Worm (Caenorhabditis elegans): ENCODE results near the gene eol-1.

eol-1 gene

DNA sequence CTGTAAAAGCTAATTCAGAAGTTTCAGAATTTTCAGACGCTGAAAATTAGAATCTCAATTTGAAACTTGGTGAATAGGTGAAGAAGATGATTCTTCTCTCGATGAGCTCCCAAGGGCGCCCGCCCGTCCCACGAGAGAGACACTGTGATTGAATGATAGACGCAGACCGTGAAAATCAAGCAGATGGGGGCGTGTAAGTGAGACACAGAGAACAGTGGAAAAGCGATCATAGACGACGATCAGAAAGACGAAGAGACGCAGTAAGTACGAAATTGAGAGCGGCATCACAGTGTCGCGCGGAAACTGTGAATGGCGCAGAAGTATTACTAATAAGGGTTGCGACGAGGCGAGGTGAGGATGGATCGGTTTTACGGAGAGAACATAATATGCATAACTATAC lies 21.7 kb upstream of the eol-1 start:
- TF ChIP-seq ceh-16 (tag; optimal IDR thresholded peaks at IDR 0.05) (no peak), pha-4 (tag; optimal IDR thresholded peaks at IDR 0.05) (peak; percentile 43), pqm-1 (tag; optimal IDR thresholded peaks at IDR 0.05) (peak; percentile 21), nhr-25 (tag; optimal IDR thresholded peaks at IDR 0.05) (peak; percentile 35)

DNA sequence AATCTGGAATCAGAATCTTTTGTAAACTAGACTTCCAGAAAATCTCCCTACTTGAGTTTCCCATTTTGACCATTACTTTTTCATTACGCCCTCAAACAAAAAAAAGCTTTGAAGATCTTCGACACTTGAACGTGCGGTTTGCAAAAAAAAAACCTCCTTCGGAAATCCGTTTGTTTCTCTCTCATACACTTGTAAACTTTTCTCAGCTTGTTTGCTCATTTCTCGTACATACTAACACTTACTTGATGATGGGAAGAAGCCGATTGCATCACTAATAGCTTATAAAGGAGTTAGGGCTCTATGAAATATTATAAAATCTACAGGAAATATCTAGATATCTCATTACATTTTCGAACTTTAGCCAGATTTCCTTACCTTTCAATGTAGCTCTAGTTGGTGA lies 21.2 kb upstream of the eol-1 start:
- TF ChIP-seq daf-12 (tag; optimal IDR thresholded peaks at IDR 0.05) (no peak), nhr-237 (tag; optimal IDR thresholded peaks at IDR 0.05) (no peak), fkh-2 (tag; optimal IDR thresholded peaks at IDR 0.05) (no peak)

ce11 chrV:13993478-13993877 lies 12.8 kb upstream of the eol-1 start:
- TF ChIP-seq nhr-77 (tag; optimal IDR thresholded peaks at IDR 0.05) (no peak), mdl-1 (tag; optimal IDR thresholded peaks at IDR 0.05) (no peak), eor-1 (tag; optimal IDR thresholded peaks at IDR 0.05) (no peak), ceh-9 (tag; optimal IDR thresholded peaks at IDR 0.05) (no peak), ZK546.5 (tag; optimal IDR thresholded peaks at IDR 0.05) (no peak), nhr-28 (tag; optimal IDR thresholded peaks at IDR 0.05) (no peak), ama-1 (optimal IDR thresholded peaks at IDR 0.05) (no peak), zag-1 (tag; optimal IDR thresholded peaks at IDR 0.05) (no peak)

ce11 chrV:13992485-13992884 lies 11.8 kb upstream of the eol-1 start, which contains the start of gene droe-4:
droe-4 (plus strand) TSS chrV:13992656.
- TF ChIP-seq pqm-1 (tag; optimal IDR thresholded peaks at IDR 0.05) (no peak), skn-1 (tag; optimal IDR thresholded peaks at IDR 0.05) (no peak), nhr-237 (tag; optimal IDR thresholded peaks at IDR 0.05) (no peak), snpc-4 (tag; optimal IDR thresholded peaks at IDR 0.05) (no peak)

DNA sequence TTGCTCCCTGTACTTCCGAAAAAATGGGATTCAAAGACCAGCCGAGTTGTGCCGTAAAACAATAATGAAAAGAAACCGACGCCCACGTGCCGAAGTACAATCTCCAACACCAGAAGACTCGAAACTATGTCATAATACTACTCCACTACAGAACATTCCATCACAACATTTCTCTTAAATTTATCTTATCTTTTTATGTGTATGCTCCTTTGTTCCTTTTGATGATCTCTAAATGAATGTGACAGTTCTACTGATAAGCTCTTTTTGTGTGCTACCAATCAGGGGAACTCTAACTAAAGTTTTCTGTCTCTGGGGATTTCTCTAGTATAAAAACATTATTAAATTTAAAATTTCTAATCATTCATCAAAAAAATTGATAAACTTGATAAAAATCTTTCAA lies 6.1 kb upstream of the eol-1 start:
- TF ChIP-seq pqm-1 (tag; optimal IDR thresholded peaks at IDR 0.05): peak; percentile 47
- TF ChIP-seq mdl-1 (tag; optimal IDR thresholded peaks at IDR 0.05): no peak
- no peak for TF ChIP-seq ZK546.5 (tag; optimal IDR thresholded peaks at IDR 0.05)
- no peak for TF ChIP-seq nhr-11 (tag; optimal IDR thresholded peaks at IDR 0.05)
- peak; percentile 96 for TF ChIP-seq elt-2 (tag; optimal IDR thresholded peaks at IDR 0.05)
- peak; percentile 30 for TF ChIP-seq jun-1 (tag; optimal IDR thresholded peaks at IDR 0.05)
- TF ChIP-seq lsy-12 (tag; optimal IDR thresholded peaks at IDR 0.05): peak; percentile 45
- TF ChIP-seq egl-5 (tag; optimal IDR thresholded peaks at IDR 0.05): no peak
- TF ChIP-seq nfya-1 (tag; optimal IDR thresholded peaks at IDR 0.05; ENCODE audit: insufficient read depth): peak; percentile 37
- TF ChIP-seq pha-4 (tag; optimal IDR thresholded peaks at IDR 0.05): peak; percentile 41

DNA sequence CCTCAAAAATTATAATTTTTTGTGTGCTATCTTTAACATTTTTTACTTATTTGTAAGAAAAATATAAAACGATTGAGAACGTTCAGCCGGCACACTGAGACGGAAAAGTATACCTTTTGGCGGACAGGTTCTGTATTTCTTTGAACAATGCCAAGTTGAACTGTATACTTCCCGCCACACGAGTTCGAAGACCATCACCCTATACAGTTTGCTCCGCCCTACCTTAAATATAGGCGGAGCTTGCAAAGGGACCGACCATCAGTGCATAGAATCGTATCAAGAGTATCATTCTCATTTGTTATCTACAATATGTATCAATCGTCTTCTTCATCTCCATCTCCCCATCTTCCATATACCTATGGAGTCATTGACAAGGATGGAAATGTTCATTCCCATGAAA lies 4.1 kb upstream of the eol-1 start, which contains the start of gene end-1:
TSS of gene end-1 (plus strand) at position 301 of the 400 bp plus-strand sequence.
- TF ChIP-seq snpc-4 (tag; optimal IDR thresholded peaks at IDR 0.05) (no peak), nhr-23 (tag; optimal IDR thresholded peaks at IDR 0.05) (no peak), skn-1 (tag; optimal IDR thresholded peaks at IDR 0.05) (no peak), ceh-82 (tag; optimal IDR thresholded peaks at IDR 0.05) (no peak), nhr-12 (tag; optimal IDR thresholded peaks at IDR 0.05) (no peak), daf-12 (tag; optimal IDR thresholded peaks at IDR 0.05) (no peak), ztf-11 (tag; optimal IDR thresholded peaks at IDR 0.05) (no peak), lin-39 (tag; optimal IDR thresholded peaks at IDR 0.05) (no peak), ceh-9 (tag; optimal IDR thresholded peaks at IDR 0.05) (no peak), ceh-28 (tag; optimal IDR thresholded peaks at IDR 0.05) (no peak), elt-3 (tag; optimal IDR thresholded peaks at IDR 0.05) (no peak)

DNA sequence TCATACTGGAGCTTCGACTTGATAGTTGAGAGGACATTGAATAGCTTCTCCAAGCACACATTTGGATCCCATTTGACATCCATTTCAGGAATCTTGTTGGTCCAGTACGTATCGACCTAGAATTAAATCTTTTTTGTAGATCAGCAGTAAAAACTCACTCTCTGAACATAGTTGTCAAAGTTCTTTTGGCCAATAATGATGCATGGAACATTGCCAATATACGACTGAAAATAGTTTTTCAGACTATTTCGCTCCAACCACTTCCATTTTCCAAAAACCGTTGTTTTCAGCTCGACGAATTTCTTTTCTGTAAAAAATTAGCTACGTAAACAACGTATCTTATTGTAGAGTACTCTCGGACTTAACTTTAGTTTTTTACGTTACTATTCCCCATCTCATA lies 970 bp upstream of the eol-1 start:
- TF ChIP-seq unc-39 (tag; optimal IDR thresholded peaks at IDR 0.05): no peak
- no peak for TF ChIP-seq ceh-16 (tag; optimal IDR thresholded peaks at IDR 0.05)
- no peak for TF ChIP-seq elt-3 (tag; optimal IDR thresholded peaks at IDR 0.05)
- no peak for TF ChIP-seq ceh-28 (tag; optimal IDR thresholded peaks at IDR 0.05)
- no peak for TF ChIP-seq zag-1 (tag; optimal IDR thresholded peaks at IDR 0.05)
- TF ChIP-seq mdl-1 (tag; optimal IDR thresholded peaks at IDR 0.05): no peak
- TF ChIP-seq lin-15B (tag; optimal IDR thresholded peaks at IDR 0.05): no peak
